Fruit fly (Drosophila melanogaster) whole organism, embryonic: Measurements from ENCODE around the gene Baldspot.

Experiments used
- CG10321 ChIP-seq: fragments of 200-800 bp; sonication (Bioruptor generic); IDR thresholded peaks from 2 replicates; pipeline ENCODE4 v1.3.6; 2022; ENCODE audit warnings: missing biosample characterization, missing genetic modification characterization
- CG10366 ChIP-seq: fragments of 200-800 bp; sonication (Bioruptor generic); IDR thresholded peaks from 2 replicates; pipeline ENCODE4 v1.3.6; 2022; ENCODE audit warnings: missing biosample characterization, missing genetic modification characterization
- CG10654 ChIP-seq: fragments of 200-800 bp; sonication (Bioruptor generic); optimal IDR thresholded peaks from 2 replicates; lab custom pipeline; 2016; ENCODE audit warnings: missing biosample characterization, missing genetic modification characterization
- CG10959 ChIP-seq: fragments of 200-800 bp; sonication (Bioruptor generic); IDR thresholded peaks from 2 replicates; pipeline ENCODE4 v1.3.6; 2022; ENCODE audit warnings: missing biosample characterization, missing genetic modification characterization
- CG11398 ChIP-seq: fragments of 200-800 bp; sonication (Bioruptor generic); optimal IDR thresholded peaks from 2 replicates; lab custom pipeline; 2016; ENCODE audit warnings: missing biosample characterization, missing genetic modification characterization
- CG12299 ChIP-seq: fragments of 200-800 bp; sonication (Bioruptor generic); optimal IDR thresholded peaks from 2 replicates; lab custom pipeline; 2018; ENCODE audit warnings: missing biosample characterization, mild to moderate bottlenecking, missing genetic modification characterization
- CG12942 ChIP-seq: fragments of 200-800 bp; sonication (Bioruptor generic); optimal IDR thresholded peaks from 3 replicates; lab custom pipeline; 2016; ENCODE audit warnings: missing biosample characterization, missing genetic modification characterization
- CG15269 ChIP-seq: fragments of 200-800 bp; sonication (Bioruptor generic); optimal IDR thresholded peaks from 2 replicates; lab custom pipeline; 2018; ENCODE audit warnings: missing biosample characterization, mild to moderate bottlenecking, missing genetic modification characterization, moderate library complexity
- CG15601 ChIP-seq: fragments of 200-800 bp; sonication (Bioruptor generic); optimal IDR thresholded peaks from 3 replicates; lab custom pipeline; 2019; ENCODE audit warnings: missing biosample characterization, mild to moderate bottlenecking, missing genetic modification characterization, moderate library complexity
- CG17568 ChIP-seq: fragments of 200-800 bp; sonication (Bioruptor generic); optimal IDR thresholded peaks from 2 replicates; lab custom pipeline; 2018; ENCODE audit warnings: missing biosample characterization, mild to moderate bottlenecking, missing genetic modification characterization, moderate library complexity
- CG2120 ChIP-seq: fragments of 200-800 bp; sonication (Bioruptor generic); optimal IDR thresholded peaks from 3 replicates; lab custom pipeline; 2016; ENCODE audit warnings: missing biosample characterization, missing genetic modification characterization
- CG6765 ChIP-seq: fragments of 200-800 bp; sonication (Bioruptor generic); optimal IDR thresholded peaks from 3 replicates; lab custom pipeline; 2017; ENCODE audit warnings: missing biosample characterization, mild to moderate bottlenecking, missing genetic modification characterization
- CG6854 ChIP-seq: fragments of 200-800 bp; sonication (Bioruptor generic); optimal IDR thresholded peaks from 3 replicates; lab custom pipeline; 2017; ENCODE audit warnings: missing biosample characterization, mild to moderate bottlenecking, missing genetic modification characterization
- CG8359 ChIP-seq: fragments of 200-800 bp; sonication (Bioruptor generic); optimal IDR thresholded peaks from 2 replicates; lab custom pipeline; 2017; ENCODE audit warnings: missing biosample characterization, mild to moderate bottlenecking, missing genetic modification characterization, borderline replicate concordance
- CG8944 ChIP-seq: fragments of 200-800 bp; sonication (Bioruptor generic); optimal IDR thresholded peaks from 3 replicates; lab custom pipeline; 2016; ENCODE audit warnings: missing biosample characterization, missing genetic modification characterization
- CoRest ChIP-seq: fragments of 200-800 bp; sonication (Bioruptor generic); optimal IDR thresholded peaks from 3 replicates; lab custom pipeline; 2018; ENCODE audit warnings: missing biosample characterization, mild to moderate bottlenecking, missing genetic modification characterization, moderate library complexity
- CrebB ChIP-seq: fragments of 200-800 bp; sonication (Bioruptor generic); optimal IDR thresholded peaks from 3 replicates; lab custom pipeline; 2018; ENCODE audit warnings: missing biosample characterization, mild to moderate bottlenecking, missing genetic modification characterization
- D ChIP-seq, 2 experiments: fragments of 200-800 bp in 1 of 2; fragments of >200 bp in 1 of 2; sonication (Bioruptor generic) in 1 of 2; optimal IDR thresholded peaks; 2 replicates in 1 of 2; 3 replicates in 1 of 2; lab custom pipeline; 2017; ENCODE audit warnings: mild to moderate bottlenecking in 1 of 2, missing biosample characterization in 1 of 2, missing genetic modification characterization in 1 of 2, missing genetic modification reagents in 1 of 2
- ERR ChIP-seq: fragments of 200-800 bp; sonication (Bioruptor generic); optimal IDR thresholded peaks from 2 replicates; lab custom pipeline; 2016; ENCODE audit warnings: missing biosample characterization, missing genetic modification characterization
- Fer1 ChIP-seq: fragments of 200-800 bp; sonication (Bioruptor generic); optimal IDR thresholded peaks from 2 replicates; lab custom pipeline; 2017; ENCODE audit warnings: missing biosample characterization, mild to moderate bottlenecking, missing genetic modification characterization
- H15 ChIP-seq: fragments of 200-800 bp; sonication (Bioruptor generic); IDR thresholded peaks from 3 replicates; pipeline ENCODE4 v1.3.6; 2022; ENCODE audit warnings: missing biosample characterization, missing genetic modification characterization
- HmgD ChIP-seq: fragments of 200-800 bp; sonication (Bioruptor generic); optimal IDR thresholded peaks from 3 replicates; lab custom pipeline; 2016; ENCODE audit warnings: missing biosample characterization, missing genetic modification characterization
- Hmx ChIP-seq: fragments of 200-800 bp; sonication (Bioruptor generic); optimal IDR thresholded peaks from 2 replicates; lab custom pipeline; 2016; ENCODE audit warnings: missing biosample characterization, missing genetic modification characterization
- Mad ChIP-seq: fragments of 200-800 bp; sonication (Bioruptor generic); optimal IDR thresholded peaks from 2 replicates; lab custom pipeline; 2016; ENCODE audit warnings: missing biosample characterization, missing genetic modification characterization
- PHDP ChIP-seq: fragments of 200-800 bp; sonication (Bioruptor generic); optimal IDR thresholded peaks from 3 replicates; lab custom pipeline; 2018; ENCODE audit warnings: missing biosample characterization, mild to moderate bottlenecking, missing genetic modification characterization, moderate library complexity
- Spps ChIP-seq: fragments of 200-800 bp; sonication (Bioruptor generic); optimal IDR thresholded peaks from 2 replicates; lab custom pipeline; 2018; ENCODE audit warnings: missing biosample characterization, mild to moderate bottlenecking, missing genetic modification characterization
- Sry-β ChIP-seq: fragments of 200-800 bp; sonication (Bioruptor generic); optimal IDR thresholded peaks from 2 replicates; lab custom pipeline; 2018; ENCODE audit warnings: missing biosample characterization, mild to moderate bottlenecking, missing genetic modification characterization, moderate library complexity
- ab ChIP-seq: fragments of 200-800 bp; sonication (Bioruptor generic); optimal IDR thresholded peaks from 2 replicates; lab custom pipeline; 2016; ENCODE audit warnings: missing biosample characterization, missing genetic modification characterization
- ase ChIP-seq: fragments of 200-800 bp; sonication (Bioruptor generic); IDR thresholded peaks from 3 replicates; pipeline ENCODE4 v1.3.6; 2022; ENCODE audit warnings: missing biosample characterization, missing genetic modification characterization
- cad ChIP-seq: fragments of >200 bp; optimal IDR thresholded peaks from 2 replicates; lab custom pipeline; 2017; ENCODE audit warnings: missing biosample characterization, missing genetic modification characterization
- cato ChIP-seq: fragments of 200-800 bp; sonication (Bioruptor generic); optimal IDR thresholded peaks from 2 replicates; lab custom pipeline; 2016; ENCODE audit warnings: missing biosample characterization, missing genetic modification characterization, borderline replicate concordance
- cg ChIP-seq: fragments of 200-800 bp; sonication (Bioruptor generic); optimal IDR thresholded peaks from 3 replicates; lab custom pipeline; 2019; ENCODE audit warnings: missing biosample characterization, mild to moderate bottlenecking, missing genetic modification characterization, moderate library complexity
- chif ChIP-seq, 2 experiments: fragments of 200-800 bp; sonication (Bioruptor generic); optimal IDR thresholded peaks; 3 replicates each; lab custom pipeline; 2016; ENCODE audit warnings: missing biosample characterization in 2 of 2, missing genetic modification characterization in 2 of 2
- croc ChIP-seq: fragments of 200-800 bp; sonication (Bioruptor generic); conservative IDR thresholded peaks from 3 replicates; pipeline ENCODE4 v1.3.6; 2022; ENCODE audit warnings: missing biosample characterization, missing genetic modification characterization
- cwo ChIP-seq: fragments of 200-800 bp; sonication (Bioruptor generic); optimal IDR thresholded peaks from 3 replicates; lab custom pipeline; 2017; ENCODE audit warnings: missing biosample characterization, missing genetic modification characterization, mild to moderate bottlenecking, moderate library complexity, missing genetic modification reagents
- dati ChIP-seq: fragments of 200-800 bp; sonication (Bioruptor generic); IDR thresholded peaks from 2 replicates; pipeline ENCODE4 v1.3.6; 2022; ENCODE audit warnings: missing biosample characterization, missing genetic modification characterization
- gfzf ChIP-seq: fragments of 200-800 bp; sonication (Bioruptor generic); optimal IDR thresholded peaks from 2 replicates; lab custom pipeline; 2016; ENCODE audit warnings: missing biosample characterization, mild to moderate bottlenecking, missing genetic modification characterization, moderate library complexity
- gsb ChIP-seq: fragments of 200-800 bp; sonication (Bioruptor generic); IDR thresholded peaks from 2 replicates; pipeline ENCODE4 v1.3.6; 2022; ENCODE audit warnings: missing biosample characterization, missing genetic modification characterization
- hkb ChIP-seq, 2 experiments: fragments of 200-800 bp in 1 of 2; fragments of >200 bp in 1 of 2; sonication (Bioruptor generic) in 1 of 2; IDR thresholded peaks in 1 of 2; optimal IDR thresholded peaks in 1 of 2; 2 replicates each; pipeline versions ENCODE4 v1.3.6 to Lab custom; 2017 to 2022; ENCODE audit warnings: missing biosample characterization in 1 of 2, missing genetic modification characterization in 1 of 2
- klu ChIP-seq: fragments of 200-800 bp; sonication (Bioruptor generic); IDR thresholded peaks from 2 replicates; pipeline ENCODE4 v1.3.6; 2022; ENCODE audit warnings: missing biosample characterization, missing genetic modification characterization
- kni ChIP-seq: fragments of 200-800 bp; sonication (Bioruptor generic); optimal IDR thresholded peaks from 3 replicates; lab custom pipeline; 2017; ENCODE audit warnings: mild to moderate bottlenecking, missing biosample characterization, missing genetic modification reagents, missing genetic modification characterization
- prd ChIP-seq, 3 experiments: fragments of >200 bp in 2 of 3; fragments of 200-800 bp in 1 of 3; sonication (Bioruptor generic) in 1 of 3; optimal IDR thresholded peaks in 2 of 3; IDR thresholded peaks in 1 of 3; 2 replicates in 2 of 3; 3 replicates in 1 of 3; pipeline versions ENCODE4 v1.3.6 to Lab custom; 2017 to 2022; ENCODE audit warnings: missing biosample characterization in 1 of 3, missing genetic modification characterization in 1 of 3
- sc ChIP-seq, 3 experiments: fragments of >200 bp in 2 of 3; fragments of 200-800 bp in 1 of 3; sonication (Bioruptor generic) in 1 of 3; optimal IDR thresholded peaks; 2 replicates in 2 of 3; 3 replicates in 1 of 3; lab custom pipeline; 2017; ENCODE audit warnings: mild to moderate bottlenecking in 1 of 3, missing biosample characterization in 1 of 3, missing genetic modification characterization in 1 of 3, missing genetic modification reagents in 1 of 3
- sima ChIP-seq: fragments of 200-800 bp; sonication (Bioruptor generic); optimal IDR thresholded peaks from 2 replicates; lab custom pipeline; 2016; ENCODE audit warnings: missing biosample characterization, missing genetic modification characterization
- sna ChIP-seq: fragments of 200-800 bp; sonication (Bioruptor generic); IDR thresholded peaks from 2 replicates; pipeline ENCODE4 v1.3.6; 2022; ENCODE audit warnings: missing biosample characterization, missing genetic modification characterization; ENCODE audit not compliant: partially characterized antibody
- tll ChIP-seq, 2 experiments: fragments of 200-800 bp in 1 of 2; fragments of >200 bp in 1 of 2; sonication (Bioruptor generic) in 1 of 2; optimal IDR thresholded peaks; 2 replicates each; lab custom pipeline; 2017 to 2019; ENCODE audit warnings: missing biosample characterization in 2 of 2, missing genetic modification characterization in 2 of 2, mild to moderate bottlenecking in 1 of 2, moderate library complexity in 1 of 2
- wor ChIP-seq: fragments of 200-800 bp; sonication (Bioruptor generic); IDR thresholded peaks from 2 replicates; pipeline ENCODE4 v1.3.6; 2022; ENCODE audit warnings: missing biosample characterization, missing genetic modification characterization
- zf30C ChIP-seq: fragments of 200-800 bp; sonication (Bioruptor generic); optimal IDR thresholded peaks from 3 replicates; lab custom pipeline; 2018; ENCODE audit warnings: missing biosample characterization, mild to moderate bottlenecking, missing genetic modification characterization

Gene Baldspot

dm6 chr3L:16642088-16642507 is 19.3 kb downstream of the Baldspot start (continued):
- TF ChIP-seq Fer1 (GFP tag; lab: Kevin White, UChicago) (no peak), zf30C (GFP tag; lab: Kevin White, UChicago) (no peak), CG6765 (GFP tag; lab: Kevin White, UChicago) (no peak), gfzf (GFP tag; lab: Kevin White, UChicago) (no peak), H15 (GFP tag; lab: Robert Waterston, UW) (0 out of 3 replicates have a peak, but pooled peaks have one; percentile 30), hkb (optimal IDR thresholded peaks at IDR 0.05; lab: Kevin White, UChicago) (no peak), hkb (GFP tag; IDR thresholded peaks at IDR 0.05; lab: Robert Waterston, UW) (peak; percentile 28; the same call in 1 of the 2 replicates), sima (GFP tag; lab: Kevin White, UChicago) (no peak), CG8359 (GFP tag; lab: Kevin White, UChicago) (peak; percentile 31), cwo (GFP tag; lab: Kevin White, UChicago) (no peak), CG12942 (GFP tag; lab: Kevin White, UChicago) (peak; percentile 27), CG15269 (tag; lab: Kevin White, UChicago) (peak; percentile 38), D (optimal IDR thresholded peaks at IDR 0.05; lab: Kevin White, UChicago) (no peak), D (GFP tag; optimal IDR thresholded peaks at IDR 0.05; lab: Kevin White, UChicago) (peak; percentile 80), Spps (tag; lab: Kevin White, UChicago) (peak; percentile 22), CG10959 (no peak), chif (GFP tag; optimal IDR thresholded peaks at IDR 0.05; lab: Kevin White, UChicago) (peak; percentile 33 to 66), sna (GFP tag; lab: Robert Waterston, UW) (no peak), CG11398 (no peak), ab (GFP tag; lab: Kevin White, UChicago) (no peak), croc (peak; percentile 52; the same call in 1 of the 3 replicates), kni (GFP tag; lab: Kevin White, UChicago) (peak; percentile 11), ase (GFP tag; lab: Robert Waterston, UW) (0 out of 3 replicates have a peak, but pooled peaks have one; percentile 50), CG10321 (GFP tag; lab: Robert Waterston, UW) (no peak), dati (GFP tag; lab: Robert Waterston, UW) (0 out of 2 replicates have a peak, but pooled peaks have one; percentile 5), CG15601 (peak; percentile 78), CG12299 (no peak), CG8944 (peak; percentile 20), CG6854 (GFP tag; lab: Kevin White, UChicago) (no peak), CoRest (tag; lab: Kevin White, UChicago) (peak; percentile 81), sc (optimal IDR thresholded peaks at IDR 0.05; lab: Kevin White, UChicago) (no peak), sc (GFP tag; optimal IDR thresholded peaks at IDR 0.05; lab: Kevin White, UChicago) (peak; percentile 72), CG10654 (GFP tag; lab: Kevin White, UChicago) (peak; percentile 13), cg (GFP tag; lab: Kevin White, UChicago) (no peak), Hmx (no peak), PHDP (tag; lab: Kevin White, UChicago) (peak; percentile 30), cad (GFP tag; lab: Kevin White, UChicago) (no peak), CG10366 (no peak), prd (optimal IDR thresholded peaks at IDR 0.05; lab: Kevin White, UChicago) (no peak), prd (GFP tag; IDR thresholded peaks at IDR 0.05; lab: Robert Waterston, UW) (peak; percentile 68; the same call in 2 of the 3 replicates), Sry-β (no peak), CG2120 (no peak), CG17568 (GFP tag; lab: Kevin White, UChicago) (no peak), klu (no peak), cato (GFP tag; lab: Kevin White, UChicago) (peak; percentile 49), wor (GFP tag; lab: Robert Waterston, UW) (peak; percentile 46; the same call in 1 of the 2 replicates), Mad (GFP tag; lab: Kevin White, UChicago) (no peak), ERR (GFP tag; lab: Kevin White, UChicago) (no peak), CrebB (tag; lab: Kevin White, UChicago) (no peak), HmgD (no peak), gsb (no peak), tll (GFP tag; optimal IDR thresholded peaks at IDR 0.05; lab: Kevin White, UChicago) (no peak)
